Fruit fly (Drosophila melanogaster): ENCODE measurements around the gene CG10301.

The CG10301 gene

DNA sequence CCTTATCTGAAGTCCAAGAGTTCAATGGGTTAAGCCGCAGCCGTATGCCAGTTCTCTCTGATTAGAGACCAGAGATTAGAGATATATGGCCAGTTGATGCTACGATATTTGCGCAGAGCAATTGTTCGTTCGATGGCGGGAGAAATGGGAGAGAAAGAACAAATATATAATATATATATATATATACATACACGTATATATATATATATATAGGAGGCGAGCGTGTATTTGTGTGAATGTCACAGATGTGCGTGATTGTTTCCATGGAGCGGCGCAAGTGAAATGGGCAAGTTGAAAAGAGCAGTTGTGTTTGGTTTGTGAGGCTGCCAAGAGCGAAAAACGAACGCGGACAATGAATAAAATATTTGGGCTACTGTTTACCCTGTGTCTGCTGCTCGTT is 32.9 kb upstream of the CG10301 start, which contains the start of gene GILT3:
Gene GILT3 (plus strand): TSS at position 301 of the 400 bp plus-strand sequence.
- TF ChIP-seq CG9139 (GFP tag; optimal IDR thresholded peaks at IDR 0.05) (no peak), CG8119 (GFP tag; IDR thresholded peaks at IDR 0.05) (no peak), CG15336 (GFP tag; IDR thresholded peaks at IDR 0.05) (0 out of 2 replicates have a peak, but pooled peaks have one; percentile 9), CG6163 (GFP tag; IDR thresholded peaks at IDR 0.05) (no peak), fkh (GFP tag; optimal IDR thresholded peaks at IDR 0.05) (peak; percentile 22), CG16779 (tag; optimal IDR thresholded peaks at IDR 0.05) (no peak), svp (GFP tag) (peak; percentile 13)

DNA sequence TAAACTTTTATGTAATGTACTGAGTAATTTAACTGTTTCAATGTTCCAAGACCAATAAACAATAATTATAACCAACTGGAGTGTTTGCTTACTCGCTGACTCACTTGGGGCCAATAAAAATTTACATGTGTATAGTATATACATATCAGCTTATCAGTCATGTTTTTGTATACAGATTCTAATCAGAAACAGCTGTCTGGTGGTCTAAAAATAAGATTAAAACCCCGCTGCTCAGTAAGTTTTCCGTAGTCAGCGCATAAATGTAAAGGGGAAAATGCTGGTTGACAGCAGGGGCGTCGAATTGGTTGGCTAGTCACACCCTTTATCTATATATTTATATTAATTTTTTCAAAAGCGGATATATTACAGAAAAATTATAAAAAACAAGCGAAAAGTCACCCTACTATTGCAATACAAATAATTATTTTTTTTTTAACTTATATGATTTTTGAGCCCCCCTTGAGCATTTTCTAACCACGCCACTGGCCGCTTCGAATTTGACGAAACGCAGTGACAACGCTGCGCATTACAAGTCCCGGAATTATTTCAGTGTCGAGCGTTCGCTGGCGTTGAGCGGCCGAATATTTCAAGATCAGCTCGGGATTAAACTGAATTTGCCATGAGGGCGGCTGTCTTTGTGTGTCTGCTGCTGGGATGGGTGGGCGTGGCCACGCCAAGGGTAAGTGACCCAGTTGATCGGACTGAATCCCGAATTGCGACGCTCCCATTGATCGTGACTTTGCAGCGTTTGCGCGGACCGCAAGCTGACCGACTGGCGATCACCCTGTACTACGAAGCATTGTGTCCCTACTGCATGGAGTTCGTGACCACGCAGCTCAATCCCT is 31.4 kb upstream of the CG10301 start, which contains the start of gene GILT2:
Gene GILT2 (plus strand): TSS at position 547 of the 845 bp plus-strand sequence.
- peak; percentile 72; the same call in 2 of the 3 replicates for TF ChIP-seq eg (GFP tag; IDR thresholded peaks at IDR 0.05)
- peak; percentile 4 for TF ChIP-seq dac (GFP tag; optimal IDR thresholded peaks at IDR 0.05)
- TF ChIP-seq CG6854 (GFP tag; optimal IDR thresholded peaks at IDR 0.05): peak; percentile 78
- no peak for TF ChIP-seq CG11294 (GFP tag; IDR thresholded peaks at IDR 0.05)
- peak; percentile 81 for TF ChIP-seq CG31627 (GFP tag; optimal IDR thresholded peaks at IDR 0.05)
- TF ChIP-seq CG8632 (GFP tag; optimal IDR thresholded peaks at IDR 0.05): peak; percentile 79
- TF ChIP-seq Hr4 (GFP tag; optimal IDR thresholded peaks at IDR 0.05): peak; percentile 66
- peak; percentile 74 for TF ChIP-seq CG32006 (GFP tag; optimal IDR thresholded peaks at IDR 0.05)
- TF ChIP-seq CG3032 (tag; optimal IDR thresholded peaks at IDR 0.05): peak; percentile 61
- peak; percentile 70 for TF ChIP-seq CG8319 (GFP tag; optimal IDR thresholded peaks at IDR 0.05)
- no peak for TF ChIP-seq salr (GFP tag; optimal IDR thresholded peaks at IDR 0.05)
- peak; percentile 80 for TF ChIP-seq Hr39 (GFP tag; optimal IDR thresholded peaks at IDR 0.05)
- TF ChIP-seq OdsH (GFP tag; optimal IDR thresholded peaks at IDR 0.05): peak; percentile 80
- TF ChIP-seq CG3919 (GFP tag; optimal IDR thresholded peaks at IDR 0.05): peak; percentile 82
- TF ChIP-seq fd85E (GFP tag; optimal IDR thresholded peaks at IDR 0.05): no peak
- TF ChIP-seq CG4318 (GFP tag; optimal IDR thresholded peaks at IDR 0.05): no peak
- TF ChIP-seq CG9139 (GFP tag; optimal IDR thresholded peaks at IDR 0.05): peak; percentile 30
- peak; percentile 11 for TF ChIP-seq CG1621 (tag; optimal IDR thresholded peaks at IDR 0.05)
- peak; percentile 83 for TF ChIP-seq CG6792 (GFP tag; optimal IDR thresholded peaks at IDR 0.05)
- peak; percentile 68 for TF ChIP-seq Blimp-1 (GFP tag; optimal IDR thresholded peaks at IDR 0.05)
- TF ChIP-seq CG6276 (GFP tag; optimal IDR thresholded peaks at IDR 0.05): no peak
- TF ChIP-seq Eip78C (GFP tag): peak; percentile 89
- no peak for TF ChIP-seq spab (GFP tag; optimal IDR thresholded peaks at IDR 0.05)
- peak; percentile 85 for TF ChIP-seq vri (GFP tag; optimal IDR thresholded peaks at IDR 0.05)
- peak; percentile 67 for TF ChIP-seq Sox15 (GFP tag; optimal IDR thresholded peaks at IDR 0.05)
- TF ChIP-seq cyc (GFP tag; optimal IDR thresholded peaks at IDR 0.05): peak; percentile 88
- peak; percentile 71 for TF ChIP-seq CG11902 (GFP tag; optimal IDR thresholded peaks at IDR 0.05)
- peak; percentile 43 for TF ChIP-seq CG11762 (GFP tag; optimal IDR thresholded peaks at IDR 0.05; ENCODE audit: insufficient read depth)
- TF ChIP-seq Ets21C (GFP tag; optimal IDR thresholded peaks at IDR 0.05): peak; percentile 57
- TF ChIP-seq Gug (GFP tag; IDR thresholded peaks at IDR 0.05): peak; percentile 29; the same call in 1 of the 2 replicates
- peak; percentile 73 for TF ChIP-seq pdm3 (GFP tag; optimal IDR thresholded peaks at IDR 0.05)
- peak; percentile 89 for TF ChIP-seq topi (GFP tag; optimal IDR thresholded peaks at IDR 0.05)
- TF ChIP-seq CG8119 (GFP tag; IDR thresholded peaks at IDR 0.05): peak; percentile 74
- TF ChIP-seq CG6808 (GFP tag; optimal IDR thresholded peaks at IDR 0.05): peak; percentile 66
- peak; percentile 70 for TF ChIP-seq CG10631 (GFP tag; optimal IDR thresholded peaks at IDR 0.05)
- TF ChIP-seq Sox102F (GFP tag; optimal IDR thresholded peaks at IDR 0.05): peak; percentile 89
- TF ChIP-seq CG16779 (tag; optimal IDR thresholded peaks at IDR 0.05): peak; percentile 62
- peak; percentile 78 for TF ChIP-seq achi (GFP tag; optimal IDR thresholded peaks at IDR 0.05)
- TF ChIP-seq ss (GFP tag; optimal IDR thresholded peaks at IDR 0.05): peak; percentile 60 to 73
- TF ChIP-seq Eip93F (GFP tag; optimal IDR thresholded peaks at IDR 0.05): peak; percentile 82
- TF ChIP-seq dsx (GFP tag; optimal IDR thresholded peaks at IDR 0.05; ENCODE audit: poor library complexity, severe bottlenecking): peak; percentile 59
- peak; percentile 75 for TF ChIP-seq Eip75B (GFP tag; optimal IDR thresholded peaks at IDR 0.05)
- TF ChIP-seq acj6 (GFP tag; optimal IDR thresholded peaks at IDR 0.05): peak; percentile 71
- peak; percentile 71 for TF ChIP-seq fkh (GFP tag; optimal IDR thresholded peaks at IDR 0.05)

Data from whole organism, prepupa.